Fruit fly (Drosophila melanogaster): ENCODE data around the gene gcm2.

gcm2 gene

DNA sequence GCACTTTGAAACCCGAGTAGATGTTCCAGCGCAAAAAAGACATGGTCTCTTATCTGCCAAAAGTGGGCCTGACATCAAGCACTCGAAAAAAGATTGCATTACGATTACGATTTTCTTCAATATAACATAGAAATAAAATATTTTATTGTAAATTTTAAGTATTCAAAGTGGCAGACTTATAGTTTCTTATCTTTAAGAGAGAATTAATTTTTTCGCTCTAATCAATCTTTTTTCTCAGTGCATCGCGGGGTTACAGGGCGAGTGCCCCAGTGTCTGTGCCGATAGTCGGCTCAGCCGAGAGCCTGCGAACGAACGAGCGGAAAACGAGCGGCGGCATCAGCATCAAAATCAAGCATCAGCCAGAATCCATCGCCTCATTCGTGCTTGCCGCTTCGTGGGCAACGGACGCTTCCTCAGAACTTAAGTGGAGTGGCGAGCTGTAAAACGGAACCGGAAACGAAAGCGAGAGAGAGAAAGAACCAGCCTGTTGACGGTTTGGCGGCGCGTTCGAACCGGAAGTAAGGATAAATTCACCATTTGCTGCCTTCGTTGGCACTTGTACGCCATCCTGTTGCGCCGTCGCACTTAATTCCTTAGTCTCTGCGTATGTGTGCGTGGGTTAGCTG is 25.6 kb downstream of the gcm2 start, which contains the start of gene Apoltp (continued):
- peak; percentile 35 for TF ChIP-seq Blimp-1 (GFP tag; optimal IDR thresholded peaks at IDR 0.05)
- TF ChIP-seq CG8319 (GFP tag; optimal IDR thresholded peaks at IDR 0.05) = peak; percentile 48
- peak; percentile 72 for TF ChIP-seq net (GFP tag; optimal IDR thresholded peaks at IDR 0.05)
- peak; percentile 36 for TF ChIP-seq Sox15 (GFP tag; optimal IDR thresholded peaks at IDR 0.05)
- peak; percentile 100 for TF ChIP-seq svp (GFP tag)
- TF ChIP-seq CG11762 (GFP tag; optimal IDR thresholded peaks at IDR 0.05; ENCODE audit: insufficient read depth) = peak; percentile 57
- peak; percentile 84 for TF ChIP-seq CG3919 (GFP tag; optimal IDR thresholded peaks at IDR 0.05)
- peak; percentile 66 for TF ChIP-seq Smox (GFP tag; optimal IDR thresholded peaks at IDR 0.05)
- peak; percentile 60 for TF ChIP-seq CG34406 (GFP tag; optimal IDR thresholded peaks at IDR 0.05)
- TF ChIP-seq CG4318 (GFP tag; optimal IDR thresholded peaks at IDR 0.05) = no peak
- TF ChIP-seq CG15336 (GFP tag; IDR thresholded peaks at IDR 0.05) = peak; percentile 74
- TF ChIP-seq CG7368 (GFP tag; optimal IDR thresholded peaks at IDR 0.05) = peak; percentile 65
- TF ChIP-seq spab (GFP tag; optimal IDR thresholded peaks at IDR 0.05) = peak; percentile 76
- peak; percentile 60 for TF ChIP-seq acj6 (GFP tag; optimal IDR thresholded peaks at IDR 0.05)
- TF ChIP-seq CG31627 (GFP tag; optimal IDR thresholded peaks at IDR 0.05) = peak; percentile 43
- TF ChIP-seq fkh (GFP tag; optimal IDR thresholded peaks at IDR 0.05) = no peak
- no peak for TF ChIP-seq fd59A (GFP tag; optimal IDR thresholded peaks at IDR 0.05)
- TF ChIP-seq Hr39 (GFP tag; optimal IDR thresholded peaks at IDR 0.05) = peak; percentile 20
- peak; percentile 62 for TF ChIP-seq OdsH (GFP tag; optimal IDR thresholded peaks at IDR 0.05)
- TF ChIP-seq Ets21C (GFP tag; optimal IDR thresholded peaks at IDR 0.05) = peak; percentile 2
- TF ChIP-seq Hr4 (GFP tag; optimal IDR thresholded peaks at IDR 0.05) = peak; percentile 68
- TF ChIP-seq Sox14 (GFP tag; optimal IDR thresholded peaks at IDR 0.05) = peak; percentile 45
- TF ChIP-seq cyc (GFP tag; optimal IDR thresholded peaks at IDR 0.05) = peak; percentile 75
- peak; percentile 70 for TF ChIP-seq Sox102F (GFP tag; optimal IDR thresholded peaks at IDR 0.05)
- peak; percentile 66 for TF ChIP-seq CG6808 (GFP tag; optimal IDR thresholded peaks at IDR 0.05)

DNA sequence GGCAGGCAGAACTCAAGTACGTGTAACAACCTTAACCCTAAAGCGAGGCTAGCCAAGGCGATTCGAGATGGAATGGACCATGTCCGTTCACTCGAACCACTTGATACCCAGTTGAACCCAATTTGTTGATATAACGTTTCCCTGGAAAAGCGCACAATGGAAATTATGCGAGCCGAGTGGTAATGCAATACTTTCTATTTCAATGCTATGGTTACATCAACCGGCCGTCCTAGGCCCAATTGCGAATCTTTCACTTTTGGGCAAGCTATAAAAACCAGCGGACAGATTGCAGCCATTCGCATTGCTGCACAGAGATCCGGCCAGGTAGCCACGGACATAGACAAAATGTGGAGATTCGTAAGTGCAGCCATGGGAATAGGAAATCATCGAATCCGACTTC is 47.9 kb downstream of the gcm2 start, which contains the start of gene CG33299:
Gene CG33299 (plus strand): TSS at position 301 of the 400 bp plus-strand sequence.
- TF ChIP-seq vri (GFP tag; optimal IDR thresholded peaks at IDR 0.05) = no peak
- TF ChIP-seq Sox14 (GFP tag; optimal IDR thresholded peaks at IDR 0.05) = no peak
- no peak for TF ChIP-seq pdm3 (GFP tag; optimal IDR thresholded peaks at IDR 0.05)

DNA sequence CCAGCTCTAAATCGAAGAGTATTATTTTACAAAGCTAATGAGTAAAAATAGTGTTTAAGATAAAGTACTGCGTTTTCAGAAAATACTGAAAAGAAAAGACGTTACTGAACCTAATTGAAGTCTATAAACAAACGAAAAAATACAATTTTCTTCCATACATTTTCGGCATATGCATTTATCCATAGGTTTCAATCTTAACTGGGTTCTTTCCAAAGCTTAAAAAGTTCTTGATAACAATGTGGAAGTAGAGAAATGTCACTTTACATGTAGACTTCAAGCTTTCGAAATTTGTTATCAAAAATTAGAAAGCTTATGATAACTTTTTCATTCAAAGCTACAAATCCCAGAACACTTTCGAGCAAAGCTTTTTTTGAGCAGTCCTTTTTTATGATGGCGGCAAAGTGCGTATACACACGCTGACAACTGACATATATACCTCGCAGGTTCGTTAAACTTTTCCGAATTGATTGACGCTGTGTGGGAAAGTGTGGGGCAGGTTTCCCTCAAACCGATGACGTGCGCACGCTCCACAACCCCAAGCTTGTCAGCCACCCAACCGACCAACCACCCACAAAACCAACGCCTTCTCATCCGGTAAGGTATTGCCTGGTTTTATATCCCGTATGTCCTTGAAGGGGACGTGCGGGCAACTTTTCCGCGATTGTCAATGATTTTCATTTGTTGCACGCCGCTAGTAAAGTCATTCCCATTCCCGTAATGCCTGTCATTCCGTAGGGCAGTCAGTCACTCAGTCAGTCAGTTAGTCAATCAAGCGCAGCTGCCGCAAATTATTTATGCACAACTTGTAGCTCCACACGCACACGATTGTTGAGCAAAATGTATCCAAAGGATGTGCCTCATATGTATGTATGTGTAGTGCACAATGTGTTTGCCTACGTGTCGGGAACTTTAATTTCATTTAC is 49.2 kb downstream of the gcm2 start:
- TF ChIP-seq CG6163 (GFP tag; IDR thresholded peaks at IDR 0.05) (no peak), pdm3 (GFP tag; optimal IDR thresholded peaks at IDR 0.05) (no peak), fd59A (GFP tag; optimal IDR thresholded peaks at IDR 0.05) (no peak), CG3032 (tag; optimal IDR thresholded peaks at IDR 0.05) (no peak), eg (GFP tag; IDR thresholded peaks at IDR 0.05) (no peak), dsx (GFP tag; optimal IDR thresholded peaks at IDR 0.05; ENCODE audit: poor library complexity, severe bottlenecking) (no peak), CG7368 (GFP tag; optimal IDR thresholded peaks at IDR 0.05) (no peak), CG3919 (GFP tag; optimal IDR thresholded peaks at IDR 0.05) (no peak), esn (GFP tag; optimal IDR thresholded peaks at IDR 0.05) (no peak), dac (GFP tag; optimal IDR thresholded peaks at IDR 0.05) (no peak), CG11902 (GFP tag; optimal IDR thresholded peaks at IDR 0.05) (no peak), Hr4 (GFP tag; optimal IDR thresholded peaks at IDR 0.05) (no peak), Eip93F (GFP tag; optimal IDR thresholded peaks at IDR 0.05) (no peak), CG8319 (GFP tag; optimal IDR thresholded peaks at IDR 0.05) (no peak), CG6808 (GFP tag; optimal IDR thresholded peaks at IDR 0.05) (no peak), Smox (GFP tag; optimal IDR thresholded peaks at IDR 0.05) (no peak), acj6 (GFP tag; optimal IDR thresholded peaks at IDR 0.05) (no peak), CG8119 (GFP tag; IDR thresholded peaks at IDR 0.05) (no peak), CG6276 (GFP tag; optimal IDR thresholded peaks at IDR 0.05) (no peak), Sox14 (GFP tag; optimal IDR thresholded peaks at IDR 0.05) (no peak)

Measured in whole organism, prepupa.